Worm (Caenorhabditis elegans): ENCODE measurements around the gene fbxa-89.

ce11 chrIII:12235914-12236313 lies at the start of gene fbxa-89, which contains the start of gene grl-15:
- TF ChIP-seq flt-1 (GFP tag; IDR thresholded peaks at IDR 0.05) = no peak
- TF ChIP-seq tra-4 (tag; optimal IDR thresholded peaks at IDR 0.05) = no peak
- TF ChIP-seq sea-1 (GFP tag; conservative IDR thresholded peaks at IDR 0.05) = no peak
- TF ChIP-seq F13C5.2 (tag; optimal IDR thresholded peaks at IDR 0.05) = no peak
- no peak for TF ChIP-seq ceh-36 (tag; optimal IDR thresholded peaks at IDR 0.05)
- TF ChIP-seq ets-7 (tag; optimal IDR thresholded peaks at IDR 0.05) = no peak
- no peak for TF ChIP-seq hmg-4 (GFP tag; optimal IDR thresholded peaks at IDR 0.05)
- no peak for TF ChIP-seq scrt-1 (GFP tag; IDR thresholded peaks at IDR 0.05)
- no peak for TF ChIP-seq ceh-13 (GFP tag; optimal IDR thresholded peaks at IDR 0.05)
- TF ChIP-seq ama-1 (optimal IDR thresholded peaks at IDR 0.05) = no peak
- TF ChIP-seq hmbx-1 (tag; optimal IDR thresholded peaks at IDR 0.05) = no peak

All from whole organism, early embryonic.